Worm (Caenorhabditis elegans) whole organism, L1 larva: ENCODE data around the gene dgk-1.

Experiments
- C04F5.9 ChIP-seq: sonication (generic microtip); optimal IDR thresholded peaks from 2 replicates; lab custom pipeline; 2016; ENCODE audit warnings: missing genetic modification characterization, missing compliant biosample characterization
- C16A3.4 ChIP-seq: fragments of 150-350 bp; optimal IDR thresholded peaks from 2 replicates; lab custom pipeline; 2014; ENCODE audit warnings: missing biosample characterization, missing genetic modification characterization
- C34B4.2 ChIP-seq: sonication (generic microtip); optimal IDR thresholded peaks from 2 replicates; lab custom pipeline; 2017; ENCODE audit warnings: mild to moderate bottlenecking, missing genetic modification characterization, missing compliant biosample characterization
- ama-1 ChIP-seq: fragments of 150-350 bp; optimal IDR thresholded peaks from 2 replicates; lab custom pipeline; 2014
- blmp-1 ChIP-seq: fragments of 150-350 bp; optimal IDR thresholded peaks from 2 replicates; lab custom pipeline; 2014; ENCODE audit warnings: missing biosample characterization, missing genetic modification characterization
- ceh-8 ChIP-seq: fragments of 200-800 bp; sonication (Bioruptor generic); optimal IDR thresholded peaks from 2 replicates; lab custom pipeline; 2018; ENCODE audit warnings: mild to moderate bottlenecking, missing genetic modification characterization, moderate library complexity, missing compliant biosample characterization
- ceh-82 ChIP-seq, 3 experiments: fragments of 150-350 bp in 1 of 3; sonication (generic microtip) in 2 of 3; optimal IDR thresholded peaks; 2 replicates each; lab custom pipeline; 2014 to 2017; ENCODE audit warnings: missing biosample characterization in 3 of 3, missing genetic modification characterization in 3 of 3
- dpl-1 ChIP-seq, 3 experiments: fragments of 150-350 bp in 2 of 3; sonication (generic microtip) in 1 of 3; optimal IDR thresholded peaks; 2 replicates each; lab custom pipeline; 2014 to 2017; ENCODE audit warnings: missing biosample characterization in 3 of 3, missing genetic modification characterization in 3 of 3, missing genetic modification reagents in 3 of 3
- efl-1 ChIP-seq, 4 experiments: fragments of 150-350 bp; optimal IDR thresholded peaks in 3 of 4; peaks in 1 of 4; 1 replicate in 1 of 4; 2 replicates in 3 of 4; lab custom pipeline; 2014; ENCODE audit warnings: missing biosample characterization in 2 of 4, missing genetic modification characterization in 2 of 4, missing genetic modification reagents in 2 of 4
- efl-3 ChIP-seq: fragments of 200-800 bp; sonication (Bioruptor generic); optimal IDR thresholded peaks from 2 replicates; lab custom pipeline; 2018; ENCODE audit warnings: mild to moderate bottlenecking, missing genetic modification characterization, missing compliant biosample characterization
- elt-3 ChIP-seq, 6 experiments: fragments of 150-350 bp in 1 of 6; sonication (generic microtip); optimal IDR thresholded peaks; 2 replicates each; lab custom pipeline; 2017 to 2018; ENCODE audit warnings: missing biosample characterization in 6 of 6, missing genetic modification characterization in 6 of 6, inconsistent platforms in 1 of 6
- ets-5 ChIP-seq: fragments of 200-800 bp; sonication (Bioruptor generic); IDR thresholded peaks from 2 replicates; pipeline ENCODE4 v1.3.6; 2022; ENCODE audit warnings: missing genetic modification characterization, missing compliant biosample characterization
- fkh-4 ChIP-seq: sonication (generic microtip); optimal IDR thresholded peaks from 2 replicates; lab custom pipeline; 2016; ENCODE audit warnings: missing compliant biosample characterization, missing genetic modification characterization, borderline replicate concordance
- fkh-8 ChIP-seq: sonication (generic microtip); optimal IDR thresholded peaks from 2 replicates; lab custom pipeline; 2016; ENCODE audit warnings: mild to moderate bottlenecking, missing genetic modification characterization, missing compliant biosample characterization
- hlh-17 ChIP-seq: fragments of 200-800 bp; sonication (Bioruptor generic); optimal IDR thresholded peaks from 2 replicates; lab custom pipeline; 2018; ENCODE audit warnings: missing genetic modification characterization, mild to moderate bottlenecking, missing compliant biosample characterization, moderate library complexity, borderline replicate concordance
- lin-14 ChIP-seq: fragments of 200-800 bp; sonication (Bioruptor generic); optimal IDR thresholded peaks from 2 replicates; lab custom pipeline; 2018; ENCODE audit warnings: mild to moderate bottlenecking, missing genetic modification characterization, moderate library complexity, missing compliant biosample characterization
- lin-35 ChIP-seq, 2 experiments: fragments of 150-350 bp; optimal IDR thresholded peaks; 2 replicates each; lab custom pipeline; 2014; ENCODE audit warnings: missing biosample characterization in 2 of 2, missing genetic modification characterization in 2 of 2, missing genetic modification reagents in 2 of 2
- lin-39 ChIP-seq: fragments of 150-350 bp; optimal IDR thresholded peaks from 2 replicates; lab custom pipeline; 2014; ENCODE audit warnings: missing biosample characterization, missing genetic modification reagents, missing genetic modification characterization
- lir-3 ChIP-seq: sonication (generic microtip); optimal IDR thresholded peaks from 2 replicates; lab custom pipeline; 2016; ENCODE audit warnings: mild to moderate bottlenecking, missing genetic modification characterization, moderate library complexity, missing compliant biosample characterization; ENCODE audit not compliant: poor library complexity
- lsy-2 ChIP-seq, 2 experiments: fragments of 150-350 bp; optimal IDR thresholded peaks; 2 replicates each; lab custom pipeline; 2014; ENCODE audit warnings: missing biosample characterization in 2 of 2, missing genetic modification characterization in 2 of 2
- mab-9 ChIP-seq: fragments of 200-800 bp; sonication (Bioruptor generic); IDR thresholded peaks from 2 replicates; pipeline ENCODE4 v1.3.6; 2022; ENCODE audit warnings: missing genetic modification reagents, missing genetic modification characterization, missing compliant biosample characterization
- nhr-71 ChIP-seq: sonication (generic microtip); optimal IDR thresholded peaks from 2 replicates; lab custom pipeline; 2016; ENCODE audit warnings: mild to moderate bottlenecking, missing genetic modification characterization, moderate library complexity, missing compliant biosample characterization
- nhr-76 ChIP-seq: sonication (generic microtip); optimal IDR thresholded peaks from 2 replicates; lab custom pipeline; 2017; ENCODE audit warnings: missing biosample characterization, missing genetic modification characterization
- nhr-84 ChIP-seq: sonication (generic microtip); optimal IDR thresholded peaks from 2 replicates; lab custom pipeline; 2017; ENCODE audit warnings: missing biosample characterization, missing genetic modification characterization
- nhr-85 ChIP-seq: sonication (generic microtip); peaks from one replicate; lab custom pipeline; 2016; ENCODE audit warnings: missing genetic modification characterization, inconsistent platforms, missing compliant biosample characterization
- pax-3 ChIP-seq: fragments of 200-800 bp; sonication (Bioruptor generic); optimal IDR thresholded peaks from 2 replicates; lab custom pipeline; 2018; ENCODE audit warnings: mild to moderate bottlenecking, missing genetic modification characterization, moderate library complexity, missing compliant biosample characterization
- pqm-1 ChIP-seq: sonication (generic microtip); optimal IDR thresholded peaks from 3 replicates; lab custom pipeline; 2017; ENCODE audit warnings: missing biosample characterization, missing genetic modification characterization
- rnt-1 ChIP-seq: sonication (generic microtip); optimal IDR thresholded peaks from 2 replicates; lab custom pipeline; 2016; ENCODE audit warnings: mild to moderate bottlenecking, missing genetic modification characterization, moderate library complexity, missing compliant biosample characterization
- skn-1 ChIP-seq: fragments of 150-350 bp; optimal IDR thresholded peaks from 2 replicates; lab custom pipeline; 2014; ENCODE audit warnings: missing biosample characterization, missing genetic modification characterization
- snpc-4 ChIP-seq: fragments of 150-350 bp; optimal IDR thresholded peaks from 2 replicates; lab custom pipeline; 2014; ENCODE audit warnings: missing biosample characterization, missing genetic modification characterization
- snu-23 ChIP-seq: sonication (generic microtip); optimal IDR thresholded peaks from 2 replicates; lab custom pipeline; 2016; ENCODE audit warnings: missing genetic modification characterization, missing compliant biosample characterization
- sox-4 ChIP-seq: sonication (generic microtip); optimal IDR thresholded peaks from 2 replicates; lab custom pipeline; 2016; ENCODE audit warnings: missing genetic modification characterization, missing compliant biosample characterization
- sup-37 ChIP-seq: fragments of 200-800 bp; sonication (Bioruptor generic); optimal IDR thresholded peaks from 2 replicates; lab custom pipeline; 2018; ENCODE audit warnings: mild to moderate bottlenecking, missing genetic modification characterization, missing compliant biosample characterization
- swsn-7 ChIP-seq: sonication (generic microtip); optimal IDR thresholded peaks from 2 replicates; lab custom pipeline; 2016; ENCODE audit warnings: missing genetic modification characterization, missing compliant biosample characterization
- tlp-1 ChIP-seq: fragments of 150-350 bp; optimal IDR thresholded peaks from 2 replicates; lab custom pipeline; 2014; ENCODE audit warnings: missing biosample characterization, missing genetic modification characterization
- unc-130 ChIP-seq: fragments of 150-350 bp; optimal IDR thresholded peaks from 2 replicates; lab custom pipeline; 2017; ENCODE audit warnings: missing biosample characterization, missing genetic modification characterization, inconsistent platforms
- vab-15 ChIP-seq: sonication (generic microtip); optimal IDR thresholded peaks from 2 replicates; lab custom pipeline; 2017; ENCODE audit warnings: missing genotype, mild to moderate bottlenecking, missing genetic modification characterization, missing compliant biosample characterization
- xbp-1 ChIP-seq: sonication (generic microtip); optimal IDR thresholded peaks from 2 replicates; lab custom pipeline; 2016; ENCODE audit warnings: missing genetic modification characterization, missing compliant biosample characterization
- zag-1 ChIP-seq: fragments of 150-350 bp; optimal IDR thresholded peaks from 2 replicates; lab custom pipeline; 2014; ENCODE audit warnings: missing biosample characterization, missing genetic modification characterization
- ztf-4 ChIP-seq: fragments of 150-350 bp; optimal IDR thresholded peaks from 2 replicates; lab custom pipeline; 2014; ENCODE audit warnings: missing biosample characterization, missing genetic modification characterization

The dgk-1 gene

DNA sequence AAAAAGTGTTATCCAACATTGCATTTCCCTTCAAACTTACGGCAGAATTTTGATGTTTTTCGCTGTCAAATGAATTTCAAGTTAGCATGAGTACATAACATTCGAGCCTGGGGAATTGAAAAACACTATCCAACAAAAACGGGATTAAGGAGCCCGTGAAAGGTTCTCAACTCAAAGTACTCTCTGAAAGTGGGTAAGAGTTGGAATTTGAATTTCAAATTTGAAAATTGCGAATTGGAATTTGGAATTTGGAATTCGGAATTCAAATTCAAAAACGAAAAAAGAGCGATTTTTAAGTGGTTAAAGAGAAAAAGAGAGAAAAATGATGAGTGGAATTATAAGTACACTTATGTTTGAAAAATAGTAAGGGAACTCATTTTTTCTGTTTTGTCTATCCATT lies at the start of gene dgk-1, which contains the start of gene C09E10.3:
dgk-1 (minus strand) TSS at position 183 of the 400 bp plus-strand sequence.
C09E10.3 (minus strand) TSS at position 101 of the 400 bp plus-strand sequence.
- TF ChIP-seq swsn-7 (tag; lab: Kevin White, UChicago), result no peak
- TF ChIP-seq ama-1 (lab: Kevin White, UChicago), result no peak
- no peak for TF ChIP-seq snu-23 (GFP tag; lab: Kevin White, UChicago)
- TF ChIP-seq lin-14 (GFP tag; lab: Kevin White, UChicago), result no peak
- TF ChIP-seq ets-5 (GFP tag; lab: Robert Waterston, UW), result no peak
- no peak for TF ChIP-seq hlh-17
- no peak for TF ChIP-seq unc-130 (tag; lab: Kevin White, UChicago)
- TF ChIP-seq sox-4 (tag; lab: Kevin White, UChicago), result no peak
- no peak for TF ChIP-seq lin-39
- no peak for TF ChIP-seq fkh-4 (tag; lab: Kevin White, UChicago)
- TF ChIP-seq C16A3.4 (tag; lab: Kevin White, UChicago), result no peak
- TF ChIP-seq lir-3 (tag; lab: Kevin White, UChicago), result no peak
- no peak for TF ChIP-seq pax-3
- no peak for TF ChIP-seq nhr-84 (tag; lab: Kevin White, UChicago)
- TF ChIP-seq C04F5.9, result no peak
- TF ChIP-seq blmp-1 (tag; lab: Kevin White, UChicago), result no peak
- no peak for TF ChIP-seq snpc-4 (tag; lab: Kevin White, UChicago)

- TF ChIP-seq pqm-1 (tag; lab: Kevin White, UChicago) (no peak), nhr-85 (tag; lab: Kevin White, UChicago) (peak; percentile 20)
Measured at ce11 chrX:1038347-1038746, 47.1 kb upstream of the dgk-1 start, which contains the start of gene F55A4.7. Gene F55A4.7, minus strand, starts transcription at chrX:1038447.

ce11 chrX:1035039-1035598 lies 43.9 kb upstream of the dgk-1 start, which contains the start of the genes stau-1 and sec-22:
Gene stau-1, minus strand, starts transcription at chrX:1035286.
Gene sec-22, plus strand, starts transcription at chrX:1035548.
- TF ChIP-seq lin-14 (GFP tag; lab: Kevin White, UChicago) (peak; percentile 75), dpl-1 (GFP tag; optimal IDR thresholded peaks at IDR 0.05; lab: Kevin White, UChicago) (peak in 2 of 3 experiments; percentile 3 to 33), lsy-2 (tag; optimal IDR thresholded peaks at IDR 0.05; lab: Kevin White, UChicago) (peak in 1 of 2 experiments; percentile 40), ztf-4 (tag; lab: Kevin White, UChicago) (no peak), snu-23 (GFP tag; lab: Kevin White, UChicago) (peak; percentile 47), efl-1 (optimal IDR thresholded peaks at IDR 0.05; lab: Kevin White, UChicago) (peak in 1 of 2 experiments; percentile 21), efl-1 (GFP tag; optimal IDR thresholded peaks at IDR 0.05 in 1 of 2; lab: Kevin White, UChicago) (no peak), elt-3 (tag; optimal IDR thresholded peaks at IDR 0.05; lab: Kevin White, UChicago) (no peak), skn-1 (tag; lab: Kevin White, UChicago) (peak; percentile 65), efl-3 (GFP tag; lab: Kevin White, UChicago) (no peak), C34B4.2 (tag; lab: Kevin White, UChicago) (no peak), blmp-1 (tag; lab: Kevin White, UChicago) (peak; percentile 70), rnt-1 (tag; lab: Kevin White, UChicago) (peak; percentile 34), mab-9 (no peak), tlp-1 (tag; lab: Kevin White, UChicago) (no peak), fkh-8 (tag; lab: Kevin White, UChicago) (no peak), sox-4 (tag; lab: Kevin White, UChicago) (no peak), nhr-71 (peak; percentile 21), vab-15 (tag; lab: Kevin White, UChicago) (peak; percentile 33), xbp-1 (tag; lab: Kevin White, UChicago) (peak; percentile 20), nhr-76 (no peak), ceh-8 (GFP tag; lab: Kevin White, UChicago) (no peak), lin-35 (GFP tag; optimal IDR thresholded peaks at IDR 0.05; lab: Kevin White, UChicago) (peak; percentile 23 to 46), sup-37 (GFP tag; lab: Kevin White, UChicago) (no peak), C16A3.4 (tag; lab: Kevin White, UChicago) (peak; percentile 5), ceh-82 (tag; optimal IDR thresholded peaks at IDR 0.05; lab: Kevin White, UChicago) (peak in 1 of 3 experiments; percentile 33), zag-1 (tag; lab: Kevin White, UChicago) (no peak)
